Worm (Caenorhabditis elegans) whole organism, midembryonic: ENCODE data around the gene Y47A7.2.

Experiments used
- T22C8.4 ChIP-seq: fragments of 200-800 bp; sonication (Bioruptor generic); IDR thresholded peaks from 2 replicates; pipeline ENCODE4 v1.3.6; 2022; ENCODE audit warnings: missing genetic modification characterization, missing compliant biosample characterization
- cog-1 ChIP-seq: sonication (generic microtip); optimal IDR thresholded peaks from 2 replicates; lab custom pipeline; 2016; ENCODE audit warnings: missing genetic modification characterization, missing compliant biosample characterization
- flt-1 ChIP-seq: fragments of 200-800 bp; sonication (Bioruptor generic); IDR thresholded peaks from 2 replicates; pipeline ENCODE4 v1.3.6; 2022; ENCODE audit warnings: missing genetic modification characterization, missing compliant biosample characterization
- klf-2 ChIP-seq: fragments of 200-800 bp; sonication (Bioruptor generic); conservative IDR thresholded peaks from 2 replicates; pipeline ENCODE4 v1.3.6; 2022; ENCODE audit warnings: missing genetic modification reagents, missing genetic modification characterization, missing compliant biosample characterization
- med-1 ChIP-seq: sonication (generic microtip); optimal IDR thresholded peaks from 2 replicates; lab custom pipeline; 2017; ENCODE audit warnings: missing genetic modification characterization, mild to moderate bottlenecking, missing compliant biosample characterization, antibody characterized with exemption, missing genetic modification reagents; ENCODE audit not compliant: insufficient read depth
- ref-1 ChIP-seq: fragments of 200-800 bp; sonication (Bioruptor generic); conservative IDR thresholded peaks from 2 replicates; pipeline ENCODE4 v1.3.6; 2022; ENCODE audit warnings: missing genetic modification reagents, missing genetic modification characterization, missing compliant biosample characterization
- tab-1 ChIP-seq: fragments of 200-800 bp; sonication (Bioruptor generic); IDR thresholded peaks from 2 replicates; pipeline ENCODE4 v1.3.6; 2022; ENCODE audit warnings: missing genetic modification characterization, missing compliant biosample characterization
- ztf-23 ChIP-seq: fragments of 200-800 bp; sonication (Bioruptor generic); IDR thresholded peaks from 2 replicates; pipeline ENCODE4 v1.3.6; 2022; ENCODE audit warnings: missing genetic modification reagents, missing genetic modification characterization, missing compliant biosample characterization
- ztf-29 ChIP-seq: fragments of 200-800 bp; sonication (Bioruptor generic); IDR thresholded peaks from 2 replicates; pipeline ENCODE4 v1.3.6; 2022; ENCODE audit warnings: missing genetic modification reagents, missing genetic modification characterization, missing compliant biosample characterization

Y47A7.2 gene

DNA sequence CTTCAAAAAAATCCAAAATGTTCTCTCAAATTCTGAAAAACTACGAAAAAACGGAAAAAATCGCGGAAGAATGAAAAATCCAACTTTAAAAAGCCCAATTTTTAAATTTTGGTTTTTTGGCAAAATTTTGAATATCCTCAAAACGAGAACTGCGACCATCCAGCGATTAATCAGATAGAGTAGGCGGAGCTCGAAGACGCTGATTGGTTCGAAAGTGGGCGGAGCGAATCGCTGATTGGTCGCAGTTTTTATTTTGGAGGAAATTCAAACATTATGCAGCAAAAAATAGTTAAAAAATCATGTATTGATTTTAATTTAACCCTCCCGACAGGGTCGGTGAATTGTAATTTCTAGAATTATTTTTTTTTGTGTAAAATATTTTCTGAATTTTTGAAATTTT is 15.5 kb upstream of the Y47A7.2 start:
- TF ChIP-seq T22C8.4 (GFP tag; lab: Robert Waterston, UW) (no peak), ref-1 (GFP tag; lab: Robert Waterston, UW) (no peak), tab-1 (no peak), cog-1 (tag; lab: Kevin White, UChicago) (no peak), med-1 (GFP tag; lab: Kevin White, UChicago) (no peak), flt-1 (no peak), klf-2 (GFP tag; lab: Robert Waterston, UW) (no peak), ztf-23 (GFP tag; lab: Robert Waterston, UW) (no peak), ztf-29 (GFP tag; lab: Robert Waterston, UW) (no peak)

DNA sequence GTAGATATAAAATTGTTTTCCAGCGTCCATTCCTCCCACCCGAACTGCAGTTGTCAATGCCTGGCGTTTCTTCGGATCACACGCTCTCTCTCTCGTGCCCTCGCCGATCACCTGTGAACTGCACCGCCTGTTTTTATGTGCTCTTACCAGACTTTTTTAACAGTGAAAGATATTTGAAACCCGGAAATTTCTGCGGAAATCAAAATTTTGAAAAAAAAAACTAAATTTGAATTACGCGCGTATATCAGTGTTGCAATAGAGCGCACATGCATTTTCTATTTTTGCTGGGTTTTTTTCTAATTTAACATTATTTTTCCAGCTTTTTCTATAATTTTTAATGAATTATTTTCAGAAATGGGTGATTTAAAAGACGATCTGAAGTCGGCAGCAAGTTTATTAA is 6.0 kb upstream of the Y47A7.2 start, which contains the start of gene ttc-37:
TSS of gene ttc-37 (plus strand) at position 349 of the 400 bp plus-strand sequence.
- TF ChIP-seq flt-1 (no peak), T22C8.4 (GFP tag; lab: Robert Waterston, UW) (no peak), tab-1 (no peak), ztf-23 (GFP tag; lab: Robert Waterston, UW) (no peak), cog-1 (tag; lab: Kevin White, UChicago) (no peak)

DNA sequence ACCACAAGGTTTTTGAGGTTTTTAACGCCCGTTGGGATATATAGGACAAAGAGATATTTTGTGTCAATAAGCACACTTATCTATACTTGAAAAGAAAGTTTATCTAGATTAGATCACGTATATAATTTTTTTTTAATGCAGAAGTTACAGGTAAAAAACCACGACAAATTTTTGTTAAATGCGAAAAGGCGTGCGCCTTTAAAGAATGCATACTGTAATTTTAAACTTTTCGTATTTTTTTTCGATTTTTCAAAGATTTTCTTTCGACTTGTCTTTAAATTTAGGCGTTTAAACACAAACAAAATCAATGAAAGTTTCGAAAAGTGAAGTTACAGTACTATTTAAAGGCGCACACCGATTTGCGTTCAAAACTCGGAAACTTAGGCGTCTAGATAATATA is 5.5 kb upstream of the Y47A7.2 start:
- TF ChIP-seq ref-1 (GFP tag; lab: Robert Waterston, UW) (no peak), T22C8.4 (GFP tag; lab: Robert Waterston, UW) (no peak), klf-2 (GFP tag; lab: Robert Waterston, UW) (no peak), med-1 (GFP tag; lab: Kevin White, UChicago) (no peak), cog-1 (tag; lab: Kevin White, UChicago) (no peak), ztf-29 (GFP tag; lab: Robert Waterston, UW) (no peak), flt-1 (no peak), tab-1 (no peak), ztf-23 (GFP tag; lab: Robert Waterston, UW) (no peak)

DNA sequence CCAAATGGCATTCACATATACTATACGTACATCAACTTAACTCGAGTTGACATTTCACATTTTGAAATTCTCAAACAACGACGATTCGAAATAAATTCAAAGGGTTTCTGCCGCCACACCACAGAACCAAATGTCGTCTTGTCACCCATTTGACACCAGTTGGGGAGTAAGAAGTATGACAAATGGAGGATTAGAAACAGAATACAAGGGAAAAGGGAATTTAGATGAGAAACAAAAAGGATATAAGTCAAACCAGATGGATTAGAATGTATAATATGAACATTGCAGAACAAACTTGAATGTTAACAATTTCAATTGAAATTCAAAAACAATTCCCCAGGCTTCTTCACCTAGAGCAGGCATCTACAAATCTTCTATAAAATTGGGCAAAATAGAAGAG is 3.6 kb upstream of the Y47A7.2 start:
- no peak for TF ChIP-seq ref-1 (GFP tag; lab: Robert Waterston, UW)
- no peak for TF ChIP-seq cog-1 (tag; lab: Kevin White, UChicago)
- no peak for TF ChIP-seq flt-1
- TF ChIP-seq ztf-29 (GFP tag; lab: Robert Waterston, UW) = no peak
- no peak for TF ChIP-seq tab-1
- no peak for TF ChIP-seq ztf-23 (GFP tag; lab: Robert Waterston, UW)
- no peak for TF ChIP-seq med-1 (GFP tag; lab: Kevin White, UChicago)
- TF ChIP-seq T22C8.4 (GFP tag; lab: Robert Waterston, UW) = no peak
- no peak for TF ChIP-seq klf-2 (GFP tag; lab: Robert Waterston, UW)

DNA sequence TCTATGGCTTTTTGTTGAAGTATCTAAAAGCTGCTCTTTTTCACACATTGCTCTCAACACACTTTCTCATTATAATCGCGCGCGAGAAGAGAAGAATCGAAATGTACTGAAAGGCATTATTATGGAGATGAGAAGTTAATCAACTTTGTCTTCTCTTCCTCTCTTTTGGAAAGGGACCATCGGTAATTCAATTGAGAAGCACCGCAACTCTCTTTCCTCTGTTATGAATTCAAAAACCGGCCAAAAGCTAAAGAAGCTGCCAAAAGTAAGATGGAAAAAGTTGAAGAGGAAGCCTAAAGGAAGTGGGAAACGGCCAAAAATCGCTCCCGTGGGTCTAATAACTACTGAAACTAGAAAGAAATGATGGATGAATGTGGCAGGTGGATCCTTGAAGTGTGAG is 2.0 kb upstream of the Y47A7.2 start:
- TF ChIP-seq med-1 (GFP tag; lab: Kevin White, UChicago) = no peak
- TF ChIP-seq ztf-23 (GFP tag; lab: Robert Waterston, UW) = no peak
- TF ChIP-seq ref-1 (GFP tag; lab: Robert Waterston, UW) = no peak
- TF ChIP-seq ztf-29 (GFP tag; lab: Robert Waterston, UW) = no peak
- no peak for TF ChIP-seq tab-1
- TF ChIP-seq cog-1 (tag; lab: Kevin White, UChicago) = no peak
- TF ChIP-seq flt-1 = no peak
- TF ChIP-seq T22C8.4 (GFP tag; lab: Robert Waterston, UW) = no peak
- TF ChIP-seq klf-2 (GFP tag; lab: Robert Waterston, UW) = no peak

DNA sequence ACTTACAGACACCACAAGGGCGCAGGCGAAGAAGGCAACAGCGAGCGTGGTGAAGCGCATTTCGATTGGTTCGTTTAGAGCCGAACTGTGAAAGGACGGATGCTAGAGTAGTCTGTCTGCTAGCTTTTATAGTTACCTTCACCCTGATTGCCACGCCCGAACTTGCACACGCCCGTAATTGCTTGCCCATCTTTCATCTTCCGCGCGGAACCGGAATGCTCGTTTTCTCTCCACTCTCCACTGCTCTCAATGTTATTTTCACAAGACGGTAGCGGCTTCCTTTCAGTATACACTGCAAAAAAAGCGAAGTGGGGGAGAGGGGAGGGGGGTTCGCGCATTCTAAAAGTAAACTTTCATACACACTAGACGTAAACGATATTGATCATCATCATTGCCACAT is 3.6 kb downstream of the Y47A7.2 start, which contains the start of gene abu-8:
TSS of gene abu-8 (minus strand) at position 101 of the 400 bp plus-strand sequence.
- TF ChIP-seq cog-1 (tag; lab: Kevin White, UChicago) (no peak), klf-2 (GFP tag; lab: Robert Waterston, UW) (0 out of 2 replicates have a peak, but pooled peaks have one; percentile 18), ref-1 (GFP tag; lab: Robert Waterston, UW) (no peak)

DNA sequence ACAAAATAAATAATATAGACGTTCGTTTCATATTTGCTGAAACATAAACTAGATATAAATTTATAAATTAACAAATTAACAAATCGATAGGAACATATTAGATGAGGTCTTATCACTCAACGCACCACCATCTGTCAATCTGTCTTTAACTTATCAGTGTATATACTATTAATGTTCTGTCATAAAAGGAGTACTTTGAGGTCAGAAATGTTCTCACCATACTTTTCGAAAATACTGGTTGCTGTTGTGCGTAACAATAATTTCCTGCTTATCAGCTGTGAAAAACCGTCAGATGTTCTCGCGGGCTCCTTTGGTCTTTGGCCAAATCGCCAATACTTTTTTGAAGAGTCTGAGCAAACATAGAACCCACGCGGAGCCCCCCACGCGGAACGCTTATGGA is 5.6 kb downstream of the Y47A7.2 start, which contains the start of gene C03A7.13:
TSS of gene C03A7.13 (minus strand) at position 43 of the 400 bp plus-strand sequence.
- no peak for TF ChIP-seq tab-1
- TF ChIP-seq ztf-29 (GFP tag; lab: Robert Waterston, UW) = no peak
- TF ChIP-seq ztf-23 (GFP tag; lab: Robert Waterston, UW) = no peak
- TF ChIP-seq T22C8.4 (GFP tag; lab: Robert Waterston, UW) = no peak
- TF ChIP-seq flt-1 = no peak
- TF ChIP-seq cog-1 (tag; lab: Kevin White, UChicago) = no peak
- TF ChIP-seq klf-2 (GFP tag; lab: Robert Waterston, UW) = no peak
- no peak for TF ChIP-seq ref-1 (GFP tag; lab: Robert Waterston, UW)
- TF ChIP-seq med-1 (GFP tag; lab: Kevin White, UChicago) = no peak

DNA sequence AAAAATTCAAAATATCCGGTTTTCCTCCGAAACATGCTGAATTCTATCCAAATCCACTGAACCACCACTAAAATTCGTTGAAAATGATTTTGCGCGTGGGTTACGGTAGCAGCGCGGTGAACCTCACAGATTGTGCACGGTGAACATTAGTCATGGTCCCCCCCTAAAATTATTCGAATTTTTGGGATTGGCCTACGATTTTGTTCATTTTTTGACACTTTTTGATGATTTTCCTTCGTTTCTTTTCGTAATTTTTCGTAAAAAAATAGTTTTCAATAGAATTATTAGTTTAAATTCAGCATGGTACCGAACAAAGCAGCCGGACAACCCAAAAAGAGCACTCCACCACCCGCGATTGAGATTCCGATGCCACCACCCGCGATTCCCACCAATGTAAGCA is 16.5 kb downstream of the Y47A7.2 start, which contains the start of gene C03A7.2:
TSS of gene C03A7.2 (plus strand) at position 301 of the 400 bp plus-strand sequence.
- TF ChIP-seq T22C8.4 (GFP tag; lab: Robert Waterston, UW) (no peak), ref-1 (GFP tag; lab: Robert Waterston, UW) (no peak), tab-1 (no peak), flt-1 (no peak)

DNA sequence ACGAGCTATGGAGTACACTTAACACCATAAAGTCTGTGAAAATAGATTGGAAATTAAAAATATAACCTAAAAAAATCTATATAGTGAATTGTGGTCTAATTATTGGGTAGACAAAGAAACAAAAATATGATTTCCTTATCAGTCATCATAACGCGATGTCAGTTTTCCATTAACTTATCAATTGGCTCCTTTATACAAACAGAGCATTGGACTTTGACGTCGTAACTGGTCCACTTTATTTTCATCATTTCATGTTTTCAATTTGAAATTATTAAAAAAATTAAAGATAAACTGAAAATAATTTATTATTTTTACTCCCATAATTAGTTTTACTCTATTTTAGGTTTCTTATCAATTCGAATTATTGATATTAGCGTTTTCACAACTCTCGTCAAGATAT is 20.1 kb downstream of the Y47A7.2 start:
- TF ChIP-seq flt-1 (no peak), med-1 (GFP tag; lab: Kevin White, UChicago) (no peak), klf-2 (GFP tag; lab: Robert Waterston, UW) (no peak), T22C8.4 (GFP tag; lab: Robert Waterston, UW) (no peak), ref-1 (GFP tag; lab: Robert Waterston, UW) (no peak), tab-1 (no peak), ztf-23 (GFP tag; lab: Robert Waterston, UW) (no peak), cog-1 (tag; lab: Kevin White, UChicago) (no peak), ztf-29 (GFP tag; lab: Robert Waterston, UW) (no peak)

DNA sequence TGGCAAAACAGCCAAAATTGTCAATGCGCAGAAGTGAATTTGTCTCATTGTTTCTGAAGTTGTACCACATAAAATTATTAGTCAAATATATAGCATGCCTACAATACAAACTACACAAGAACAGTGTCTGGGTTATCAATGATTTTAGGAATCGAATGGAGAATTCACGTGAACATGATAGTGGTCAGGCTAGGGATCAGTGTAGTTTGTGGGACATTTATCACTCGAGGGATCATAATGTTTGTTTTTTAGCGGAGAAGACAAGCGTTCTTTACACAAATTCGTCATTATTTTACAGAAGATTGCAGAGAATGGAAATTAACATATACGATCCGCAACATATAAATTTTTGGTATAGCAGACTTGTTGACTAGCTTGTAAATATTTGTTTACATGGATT is 20.9 kb downstream of the Y47A7.2 start, which contains the start of gene ugt-51:
TSS of gene ugt-51 (minus strand) at position 101 of the 400 bp plus-strand sequence.
- TF ChIP-seq flt-1 (no peak), ztf-23 (GFP tag; lab: Robert Waterston, UW) (no peak), ref-1 (GFP tag; lab: Robert Waterston, UW) (no peak), cog-1 (tag; lab: Kevin White, UChicago) (no peak), klf-2 (GFP tag; lab: Robert Waterston, UW) (no peak), T22C8.4 (GFP tag; lab: Robert Waterston, UW) (no peak), tab-1 (no peak), med-1 (GFP tag; lab: Kevin White, UChicago) (no peak), ztf-29 (GFP tag; lab: Robert Waterston, UW) (no peak)
